Worm (Caenorhabditis elegans) whole organism, L2 larva: ENCODE measurements around the gene wrt-9.

ENCODE experiments used
- aly-2 ChIP-seq: fragments of 150-350 bp; optimal IDR thresholded peaks from 2 replicates; lab custom pipeline; 2014; ENCODE audit warnings: missing biosample characterization, missing genetic modification characterization
- crh-2 ChIP-seq: sonication (generic microtip); optimal IDR thresholded peaks from 2 replicates; lab custom pipeline; 2017; ENCODE audit warnings: missing biosample characterization, missing genetic modification characterization
- egl-27 ChIP-seq: sonication (generic microtip); optimal IDR thresholded peaks from 3 replicates; lab custom pipeline; 2017; ENCODE audit warnings: missing biosample characterization, missing genetic modification reagents, missing genetic modification characterization
- lin-13 ChIP-seq: fragments of 150-350 bp; optimal IDR thresholded peaks from 2 replicates; lab custom pipeline; 2014; ENCODE audit warnings: missing biosample characterization, missing genetic modification reagents, missing genetic modification characterization
- lin-39 ChIP-seq: fragments of 150-350 bp; optimal IDR thresholded peaks from 2 replicates; lab custom pipeline; 2014; ENCODE audit warnings: missing biosample characterization, missing genetic modification reagents, missing genetic modification characterization
- nhr-12 ChIP-seq: fragments of 150-350 bp; optimal IDR thresholded peaks from 2 replicates; lab custom pipeline; 2014; ENCODE audit warnings: missing biosample characterization, missing genetic modification characterization
- skn-1 ChIP-seq: sonication (generic microtip); optimal IDR thresholded peaks from 2 replicates; lab custom pipeline; 2017; ENCODE audit warnings: missing biosample characterization, missing genetic modification characterization
- unc-39 ChIP-seq: fragments of 150-350 bp; optimal IDR thresholded peaks from 2 replicates; lab custom pipeline; 2014; ENCODE audit warnings: missing biosample characterization, missing genetic modification characterization
- zag-1 ChIP-seq: fragments of 150-350 bp; optimal IDR thresholded peaks from 2 replicates; lab custom pipeline; 2014; ENCODE audit warnings: missing biosample characterization, missing genetic modification characterization

DNA sequence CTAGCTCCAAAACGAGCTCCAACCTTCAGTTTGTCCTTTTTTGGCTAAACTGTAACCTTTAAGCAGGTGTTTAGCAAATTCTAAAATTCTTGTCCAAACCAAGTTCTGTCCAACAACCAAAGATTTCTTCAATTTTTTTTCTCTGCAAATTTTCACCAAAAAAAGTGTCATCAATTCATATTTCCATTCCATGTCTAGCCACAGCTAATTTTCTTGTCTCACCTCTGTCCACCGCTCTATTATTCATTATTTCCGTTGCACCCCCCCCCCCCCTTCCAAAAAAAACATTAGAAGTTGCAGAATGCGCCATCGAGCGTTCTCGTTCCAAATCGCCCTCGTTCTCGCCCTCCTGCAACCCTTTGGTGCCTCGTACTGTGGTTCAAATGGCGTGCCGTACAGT is at the start of gene wrt-9:
- TF ChIP-seq unc-39 (tag; lab: Kevin White, UChicago), result no peak
- TF ChIP-seq crh-2, result no peak
- TF ChIP-seq nhr-12 (tag; lab: Kevin White, UChicago), result no peak
- TF ChIP-seq lin-39 (tag; lab: Kevin White, UChicago), result no peak
- TF ChIP-seq aly-2, result no peak
- no peak for TF ChIP-seq zag-1 (tag; lab: Kevin White, UChicago)
- no peak for TF ChIP-seq lin-13
- no peak for TF ChIP-seq skn-1 (tag; lab: Kevin White, UChicago)
- TF ChIP-seq egl-27 (tag; lab: Kevin White, UChicago), result no peak
